Worm (Caenorhabditis elegans) whole organism, late embryonic: Measurements from ENCODE around the gene Y54E2A.9.

Source experiments
- C08G9.2 ChIP-seq: sonication (generic microtip); optimal IDR thresholded peaks from 2 replicates; lab custom pipeline; 2016; ENCODE audit warnings: mild to moderate bottlenecking, missing genetic modification characterization, moderate library complexity, missing compliant biosample characterization
- F13H6.1 ChIP-seq: sonication (generic microtip); optimal IDR thresholded peaks from 2 replicates; lab custom pipeline; 2016; ENCODE audit warnings: missing genetic modification characterization, missing compliant biosample characterization
- K09A11.1 ChIP-seq: sonication (generic microtip); optimal IDR thresholded peaks from 2 replicates; lab custom pipeline; 2017; ENCODE audit warnings: antibody characterized with exemption, mild to moderate bottlenecking, missing genetic modification characterization, missing compliant biosample characterization; ENCODE audit not compliant: insufficient read depth
- ahr-1 ChIP-seq: sonication (generic microtip); optimal IDR thresholded peaks from 2 replicates; lab custom pipeline; 2016; ENCODE audit warnings: missing genetic modification characterization, missing compliant biosample characterization
- ceh-19 ChIP-seq: fragments of 200-800 bp; sonication (Bioruptor generic); optimal IDR thresholded peaks from 2 replicates; lab custom pipeline; 2018; ENCODE audit warnings: mild to moderate bottlenecking, missing genetic modification characterization, missing compliant biosample characterization
- ceh-2 ChIP-seq: sonication (generic microtip); optimal IDR thresholded peaks from 2 replicates; lab custom pipeline; 2016; ENCODE audit warnings: missing genotype, missing genetic modification characterization, missing compliant biosample characterization
- ceh-22 ChIP-seq: sonication (generic microtip); optimal IDR thresholded peaks from 2 replicates; lab custom pipeline; 2017; ENCODE audit warnings: missing biosample characterization, missing genetic modification characterization
- ceh-31 ChIP-seq: sonication (generic microtip); optimal IDR thresholded peaks from 2 replicates; lab custom pipeline; 2016; ENCODE audit warnings: missing genetic modification characterization, missing compliant biosample characterization
- ceh-34 ChIP-seq: sonication (generic microtip); optimal IDR thresholded peaks from 2 replicates; lab custom pipeline; 2016; ENCODE audit warnings: mild to moderate bottlenecking, missing genetic modification characterization, missing compliant biosample characterization
- ceh-48 ChIP-seq: sonication (generic microtip); optimal IDR thresholded peaks from 2 replicates; lab custom pipeline; 2016; ENCODE audit warnings: missing genetic modification characterization, inconsistent platforms, missing compliant biosample characterization
- dmd-4 ChIP-seq: sonication (generic microtip); optimal IDR thresholded peaks from 2 replicates; lab custom pipeline; 2016; ENCODE audit warnings: borderline replicate concordance, missing genetic modification characterization, missing compliant biosample characterization
- dve-1 ChIP-seq: sonication (generic microtip); optimal IDR thresholded peaks from 2 replicates; lab custom pipeline; 2017; ENCODE audit warnings: antibody characterized with exemption, mild to moderate bottlenecking, missing genetic modification characterization, missing compliant biosample characterization
- elt-2 ChIP-seq: sonication (generic microtip); optimal IDR thresholded peaks from 2 replicates; lab custom pipeline; 2016; ENCODE audit warnings: missing genetic modification reagents, missing genetic modification characterization, missing compliant biosample characterization
- gmeb-2 ChIP-seq: sonication (generic microtip); optimal IDR thresholded peaks from 2 replicates; lab custom pipeline; 2016; ENCODE audit warnings: missing genetic modification characterization, inconsistent platforms, missing compliant biosample characterization
- hlh-15 ChIP-seq: sonication (generic microtip); optimal IDR thresholded peaks from 2 replicates; lab custom pipeline; 2016; ENCODE audit warnings: missing genetic modification characterization, missing compliant biosample characterization
- hlh-6 ChIP-seq: sonication (generic microtip); optimal IDR thresholded peaks from 2 replicates; lab custom pipeline; 2016; ENCODE audit warnings: missing genotype, missing genetic modification characterization, missing compliant biosample characterization
- lim-6 ChIP-seq: sonication (generic microtip); optimal IDR thresholded peaks from 2 replicates; lab custom pipeline; 2016; ENCODE audit warnings: missing genetic modification characterization, missing compliant biosample characterization
- madf-2 ChIP-seq: sonication (generic microtip); optimal IDR thresholded peaks from 2 replicates; lab custom pipeline; 2017; ENCODE audit warnings: missing genetic modification characterization, missing compliant biosample characterization
- nfya-1 ChIP-seq: sonication (generic microtip); optimal IDR thresholded peaks from 2 replicates; lab custom pipeline; 2017; ENCODE audit warnings: missing genetic modification characterization, mild to moderate bottlenecking, missing compliant biosample characterization, antibody characterized with exemption, moderate library complexity
- nhr-11 ChIP-seq: fragments of 150-350 bp; optimal IDR thresholded peaks from 2 replicates; lab custom pipeline; 2014; ENCODE audit warnings: missing biosample characterization, missing genetic modification characterization
- npax-4 ChIP-seq: sonication (generic microtip); optimal IDR thresholded peaks from 2 replicates; lab custom pipeline; 2016; ENCODE audit warnings: missing genetic modification characterization, missing compliant biosample characterization
- pag-3 ChIP-seq: sonication (generic microtip); optimal IDR thresholded peaks from 2 replicates; lab custom pipeline; 2016; ENCODE audit warnings: missing compliant biosample characterization, missing genetic modification characterization, borderline replicate concordance
- pat-9 ChIP-seq: fragments of 200-800 bp; sonication (Bioruptor generic); optimal IDR thresholded peaks from 2 replicates; lab custom pipeline; 2018; ENCODE audit warnings: mild to moderate bottlenecking, missing genetic modification characterization, moderate library complexity, missing compliant biosample characterization
- pax-1 ChIP-seq: fragments of 150-350 bp; optimal IDR thresholded peaks from 2 replicates; lab custom pipeline; 2014; ENCODE audit warnings: missing biosample characterization, missing genetic modification characterization
- pha-4 ChIP-seq: fragments of 150-350 bp; optimal IDR thresholded peaks from 2 replicates; lab custom pipeline; 2018; ENCODE audit warnings: missing biosample characterization, missing genetic modification reagents, missing genetic modification characterization
- pqm-1 ChIP-seq: sonication (generic microtip); optimal IDR thresholded peaks from 2 replicates; lab custom pipeline; 2016; ENCODE audit warnings: missing genetic modification characterization, missing compliant biosample characterization
- pros-1 ChIP-seq: fragments of 150-350 bp; optimal IDR thresholded peaks from 2 replicates; lab custom pipeline; 2014; ENCODE audit warnings: missing biosample characterization, missing genetic modification reagents, missing genetic modification characterization
- ref-2 ChIP-seq: sonication (generic microtip); optimal IDR thresholded peaks from 2 replicates; lab custom pipeline; 2016; ENCODE audit warnings: missing genetic modification characterization, missing compliant biosample characterization
- tbx-2 ChIP-seq: sonication (generic microtip); optimal IDR thresholded peaks from 2 replicates; lab custom pipeline; 2016; ENCODE audit warnings: missing genetic modification characterization, missing compliant biosample characterization
- unc-42 ChIP-seq: sonication (generic microtip); optimal IDR thresholded peaks from 2 replicates; lab custom pipeline; 2016; ENCODE audit warnings: missing genotype, missing genetic modification characterization, missing compliant biosample characterization
- unc-55 ChIP-seq: sonication (generic microtip); optimal IDR thresholded peaks from 2 replicates; lab custom pipeline; 2017; ENCODE audit warnings: missing biosample characterization, missing genetic modification reagents, missing genetic modification characterization
- unc-86 ChIP-seq: sonication (generic microtip); optimal IDR thresholded peaks from 2 replicates; lab custom pipeline; 2016; ENCODE audit warnings: missing genetic modification characterization, missing compliant biosample characterization

Gene Y54E2A.9

DNA sequence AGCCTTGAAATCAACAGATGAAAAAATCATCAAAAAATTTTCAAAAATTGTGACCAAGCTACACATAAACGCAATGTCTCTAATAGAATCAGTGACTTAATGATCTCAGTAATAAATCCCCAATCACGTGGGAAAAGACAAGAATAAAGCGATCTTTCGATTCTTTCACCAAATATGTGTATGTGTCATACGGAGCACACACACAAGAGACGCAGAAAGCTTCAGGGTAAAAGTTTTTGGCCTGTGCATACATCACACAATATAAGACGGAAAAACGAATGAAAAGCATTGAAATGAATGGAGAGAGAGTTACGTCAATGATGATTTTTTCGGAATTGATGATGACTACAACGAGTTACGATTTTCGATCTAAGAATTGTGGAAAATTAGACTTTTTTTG lies 34.7 kb upstream of the Y54E2A.9 start:
- TF ChIP-seq C08G9.2 (tag; lab: Kevin White, UChicago) (no peak), unc-86 (tag; lab: Kevin White, UChicago) (no peak), pqm-1 (tag; lab: Kevin White, UChicago) (no peak), gmeb-2 (tag; lab: Kevin White, UChicago) (no peak), hlh-15 (tag; lab: Kevin White, UChicago) (no peak), F13H6.1 (no peak), ahr-1 (tag; lab: Kevin White, UChicago) (no peak), tbx-2 (no peak), dmd-4 (tag; lab: Kevin White, UChicago) (no peak), ceh-48 (no peak), hlh-6 (tag; lab: Kevin White, UChicago) (no peak), unc-42 (no peak)

DNA sequence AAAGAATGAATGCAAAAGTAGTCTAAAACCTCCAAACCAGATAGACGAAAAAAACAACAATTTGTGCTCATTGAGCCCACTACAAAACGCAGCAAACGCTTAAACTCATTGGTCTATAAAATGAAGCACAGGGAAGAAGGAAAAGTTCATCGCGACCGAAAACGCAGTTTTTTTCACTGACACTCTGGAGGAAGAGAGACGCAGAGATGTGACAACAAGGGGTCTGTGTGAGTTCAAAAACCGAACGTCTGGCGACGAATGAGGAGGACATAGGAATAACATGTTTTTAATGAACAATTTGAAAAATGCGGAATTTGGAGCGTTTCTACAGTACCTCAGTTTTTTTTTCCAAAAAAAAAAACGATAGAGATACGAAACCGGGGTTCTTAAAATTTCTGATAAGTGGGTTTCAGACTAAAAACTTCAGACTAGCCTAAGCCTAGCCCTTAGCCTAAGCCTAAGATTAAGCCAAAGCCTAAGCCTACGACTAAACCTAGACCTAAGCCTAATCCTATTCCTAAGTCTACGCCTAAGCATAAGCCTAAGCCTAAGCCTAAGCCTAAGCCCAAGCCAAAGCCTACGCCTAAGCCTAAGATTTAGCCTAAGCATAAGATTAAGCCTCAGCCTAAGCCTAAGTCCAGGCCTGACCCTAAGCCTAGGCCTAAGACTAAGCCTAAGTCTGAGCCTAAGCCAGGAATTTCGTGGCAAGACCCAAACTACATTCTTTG lies 33.6 kb upstream of the Y54E2A.9 start:
- peak; percentile 86 for TF ChIP-seq dve-1 (tag; lab: Kevin White, UChicago)
- TF ChIP-seq K09A11.1 (tag; lab: Kevin White, UChicago): no peak
- TF ChIP-seq, all 69 proteins: peak for 1

DNA sequence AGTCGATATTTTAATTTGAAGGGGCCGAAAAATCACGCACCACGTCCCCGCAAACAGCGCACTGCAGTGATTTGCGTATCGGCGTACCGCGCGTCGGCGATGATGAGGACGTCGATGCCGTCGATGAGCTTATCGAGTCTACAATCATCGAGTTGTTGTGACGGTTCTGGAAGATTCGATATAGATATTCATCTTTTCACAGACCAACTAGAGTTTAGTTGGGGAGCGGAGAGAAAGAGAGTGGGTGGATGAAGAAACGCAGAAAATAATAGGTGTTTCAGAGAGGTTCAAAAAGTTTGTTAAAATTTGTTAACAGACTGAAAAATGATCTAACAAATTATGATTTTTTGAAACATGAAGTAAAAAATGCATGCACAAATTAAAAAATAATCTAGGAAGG lies 32.6 kb upstream of the Y54E2A.9 start, which contains the start of gene nhr-61:
nhr-61 (minus strand) TSS at position 168 of the 400 bp plus-strand sequence.
- no peak for TF ChIP-seq nfya-1 (tag; lab: Kevin White, UChicago)
- no peak for TF ChIP-seq ceh-31 (tag; lab: Kevin White, UChicago)
- TF ChIP-seq nhr-11 (tag; lab: Kevin White, UChicago): no peak
- no peak for TF ChIP-seq ceh-19 (GFP tag; lab: Kevin White, UChicago)
- no peak for TF ChIP-seq K09A11.1 (tag; lab: Kevin White, UChicago)
- no peak for TF ChIP-seq C08G9.2 (tag; lab: Kevin White, UChicago)
- TF ChIP-seq pros-1 (tag; lab: Kevin White, UChicago): no peak
- TF ChIP-seq unc-86 (tag; lab: Kevin White, UChicago): no peak
- TF ChIP-seq pha-4 (tag; lab: Kevin White, UChicago): no peak
- no peak for TF ChIP-seq madf-2
- no peak for TF ChIP-seq pat-9 (tag; lab: Kevin White, UChicago)

DNA sequence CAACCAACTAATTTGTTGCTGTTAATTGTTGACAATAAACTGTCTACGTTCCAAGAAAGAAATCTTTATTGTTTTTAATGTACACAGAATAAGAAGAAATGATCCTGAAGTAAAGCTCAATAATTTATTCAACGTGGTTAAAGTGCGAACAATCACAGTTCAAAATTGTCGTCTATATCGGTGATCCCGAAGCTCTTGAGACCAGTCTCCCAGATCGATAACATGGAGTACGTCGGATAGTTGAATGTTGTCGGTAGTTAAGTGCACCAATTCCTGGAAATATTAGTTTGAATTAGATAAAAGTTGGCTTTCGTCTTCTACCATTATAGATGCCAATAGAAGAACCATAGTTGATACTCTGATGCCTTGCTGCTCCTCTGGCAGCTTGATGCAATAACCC lies 30.3 kb upstream of the Y54E2A.9 start:
- TF ChIP-seq ceh-34 (tag; lab: Kevin White, UChicago) (no peak), tbx-2 (no peak), nfya-1 (tag; lab: Kevin White, UChicago) (no peak), ref-2 (tag; lab: Kevin White, UChicago) (no peak), dve-1 (tag; lab: Kevin White, UChicago) (no peak), lim-6 (tag; lab: Kevin White, UChicago) (no peak), npax-4 (tag; lab: Kevin White, UChicago) (no peak), ahr-1 (tag; lab: Kevin White, UChicago) (no peak)

DNA sequence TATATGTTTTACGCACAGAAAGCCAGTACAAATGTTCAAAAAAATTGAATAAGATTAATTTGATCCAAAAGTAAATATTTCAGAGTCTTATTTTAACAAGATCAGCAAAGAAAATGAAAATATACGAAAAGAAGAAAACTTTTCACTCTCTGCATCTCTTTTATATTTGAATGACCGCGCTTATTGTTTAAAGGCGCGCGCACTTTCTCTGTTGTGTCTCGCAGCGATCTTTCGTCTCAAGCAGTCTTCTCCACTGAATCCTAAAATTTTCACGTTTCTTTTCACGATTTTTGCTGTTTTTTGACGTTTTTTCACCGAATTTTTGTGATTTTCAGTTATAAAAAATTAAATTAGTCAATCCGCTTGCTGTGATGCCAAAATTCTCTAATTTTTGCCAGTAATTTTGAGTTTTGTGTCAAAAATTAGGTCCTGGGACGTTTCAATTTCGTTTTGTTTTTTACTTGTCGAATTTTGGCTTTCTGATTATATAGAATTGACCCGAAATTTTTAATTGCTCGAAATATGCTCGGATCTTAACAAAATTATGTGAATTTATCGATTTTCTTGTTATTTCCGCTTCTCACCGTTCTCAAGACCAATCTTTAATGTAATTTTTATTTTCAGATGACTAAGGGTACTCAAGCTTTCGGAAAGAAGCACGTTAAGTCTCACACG lies 29.2 kb upstream of the Y54E2A.9 start, which contains the start of gene W01D2.1:
W01D2.1 (plus strand) TSS at position 625 of the 675 bp plus-strand sequence.
- TF ChIP-seq hlh-6 (tag; lab: Kevin White, UChicago) (no peak), dmd-4 (tag; lab: Kevin White, UChicago) (no peak), ceh-31 (tag; lab: Kevin White, UChicago) (peak; percentile 51), C08G9.2 (tag; lab: Kevin White, UChicago) (no peak), elt-2 (tag; lab: Kevin White, UChicago) (peak; percentile 37), dve-1 (tag; lab: Kevin White, UChicago) (peak; percentile 66), pqm-1 (tag; lab: Kevin White, UChicago) (no peak), pag-3 (tag; lab: Kevin White, UChicago) (no peak), nfya-1 (tag; lab: Kevin White, UChicago) (peak; percentile 46), ceh-2 (no peak), unc-55 (peak; percentile 63), ceh-19 (GFP tag; lab: Kevin White, UChicago) (no peak), ceh-22 (no peak), pat-9 (tag; lab: Kevin White, UChicago) (no peak), tbx-2 (peak; percentile 15), hlh-15 (tag; lab: Kevin White, UChicago) (no peak), pax-1 (tag; lab: Kevin White, UChicago) (peak; percentile 25)
